Worm (Caenorhabditis elegans) whole organism, mixed stage, embryonic: ENCODE data around the gene F46B6.6.

Experiments
- cnd-1 ChIP-seq: fragments of 200-800 bp; sonication (Bioruptor generic); optimal IDR thresholded peaks from 2 replicates; lab custom pipeline; 2018; ENCODE audit warnings: mild to moderate bottlenecking, missing genetic modification characterization, missing compliant biosample characterization
- nhr-76 ChIP-seq: sonication (generic microtip); optimal IDR thresholded peaks from 2 replicates; lab custom pipeline; 2017; ENCODE audit warnings: missing biosample characterization, missing genetic modification characterization

DNA sequence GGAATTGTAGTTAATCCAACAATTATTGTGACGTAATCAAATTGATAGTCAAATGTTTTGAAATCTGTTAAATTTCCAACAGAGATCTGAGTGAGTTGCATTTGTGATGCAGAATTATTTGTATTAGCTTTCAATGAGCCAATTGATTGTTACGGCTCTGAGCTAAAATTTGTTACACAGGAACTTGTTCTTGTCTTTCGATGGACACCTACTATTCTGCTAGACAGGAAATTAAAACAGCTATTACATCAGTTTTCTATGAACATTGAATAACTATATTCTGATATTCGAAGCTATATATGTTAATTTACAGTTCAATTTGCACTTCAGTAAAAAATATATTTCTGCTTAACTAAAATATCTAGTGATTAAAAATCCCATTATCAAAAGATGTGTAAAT lies 47.2 kb upstream of the F46B6.6 start, which contains the start of gene sru-40:
- TF ChIP-seq cnd-1 (tag; lab: Kevin White, UChicago) (no peak), nhr-76 (tag; lab: Kevin White, UChicago) (no peak)
